Fruit fly (Drosophila melanogaster) whole organism, embryonic: Measurements from ENCODE around the gene CG3909.

Experiments used
- BEAF-32 ChIP-seq: fragments of 200-800 bp; sonication (Bioruptor generic); optimal IDR thresholded peaks from 3 replicates; lab custom pipeline; 2017; ENCODE audit warnings: missing biosample characterization, missing genetic modification characterization, mild to moderate bottlenecking, moderate library complexity, missing genetic modification reagents
- Bgb ChIP-seq: fragments of 200-800 bp; sonication (Bioruptor generic); IDR thresholded peaks from 2 replicates; pipeline ENCODE4 v1.3.6; 2022; ENCODE audit warnings: missing biosample characterization, missing genetic modification characterization; ENCODE audit not compliant: partially characterized antibody
- CG10321 ChIP-seq: fragments of 200-800 bp; sonication (Bioruptor generic); IDR thresholded peaks from 2 replicates; pipeline ENCODE4 v1.3.6; 2022; ENCODE audit warnings: missing biosample characterization, missing genetic modification characterization
- CG12769 ChIP-seq: fragments of 200-800 bp; sonication (Bioruptor generic); optimal IDR thresholded peaks from 2 replicates; lab custom pipeline; 2019; ENCODE audit warnings: missing biosample characterization, mild to moderate bottlenecking, missing genetic modification characterization, moderate library complexity
- CG14050 ChIP-seq: fragments of 200-800 bp; sonication (Bioruptor generic); IDR thresholded peaks from 3 replicates; pipeline ENCODE4 v1.3.6; 2022; ENCODE audit warnings: missing biosample characterization, missing genetic modification characterization
- CG17328 ChIP-seq: fragments of 200-800 bp; sonication (Bioruptor generic); IDR thresholded peaks from 2 replicates; pipeline ENCODE4 v1.3.6; 2022; ENCODE audit warnings: missing biosample characterization, missing genetic modification characterization
- CG18599 ChIP-seq: fragments of 200-800 bp; sonication (Bioruptor generic); optimal IDR thresholded peaks from 3 replicates; lab custom pipeline; 2017; ENCODE audit warnings: missing biosample characterization, missing genetic modification characterization, mild to moderate bottlenecking, moderate library complexity, missing genetic modification reagents
- CG6175 ChIP-seq: fragments of 200-800 bp; sonication (Bioruptor generic); IDR thresholded peaks from 3 replicates; pipeline ENCODE4 v1.3.6; 2022; ENCODE audit warnings: missing biosample characterization, missing genetic modification characterization
- CG6791 ChIP-seq: fragments of 200-800 bp; sonication (Bioruptor generic); IDR thresholded peaks from 3 replicates; pipeline ENCODE4 v1.3.6; 2022; ENCODE audit warnings: missing biosample characterization, missing genetic modification characterization; ENCODE audit not compliant: partially characterized antibody
- CG7271 ChIP-seq: fragments of 200-800 bp; sonication (Bioruptor generic); optimal IDR thresholded peaks from 2 replicates; lab custom pipeline; 2018; ENCODE audit warnings: missing biosample characterization, mild to moderate bottlenecking, missing genetic modification characterization, moderate library complexity
- CG8944 ChIP-seq: fragments of 200-800 bp; sonication (Bioruptor generic); optimal IDR thresholded peaks from 3 replicates; lab custom pipeline; 2016; ENCODE audit warnings: missing biosample characterization, missing genetic modification characterization
- CG9797 ChIP-seq: fragments of 200-800 bp; sonication (Bioruptor generic); optimal IDR thresholded peaks from 3 replicates; lab custom pipeline; 2018; ENCODE audit warnings: missing biosample characterization, mild to moderate bottlenecking, missing genetic modification characterization
- CG9932 ChIP-seq: fragments of 200-800 bp; sonication (Bioruptor generic); IDR thresholded peaks from 2 replicates; pipeline ENCODE4 v1.3.6; 2022; ENCODE audit warnings: missing biosample characterization, missing genetic modification characterization
- CHES-1-like ChIP-seq: fragments of 200-800 bp; sonication (Bioruptor generic); optimal IDR thresholded peaks from 2 replicates; lab custom pipeline; 2016; ENCODE audit warnings: missing biosample characterization, missing genetic modification characterization
- Dll ChIP-seq: fragments of 200-800 bp; sonication (Bioruptor generic); IDR thresholded peaks from 4 replicates; pipeline ENCODE4 v1.3.6; 2022; ENCODE audit warnings: missing biosample characterization, missing genetic modification characterization; ENCODE audit not compliant: partially characterized antibody
- Dref ChIP-seq: fragments of 200-800 bp; sonication (Bioruptor generic); IDR thresholded peaks from 2 replicates; pipeline ENCODE4 v1.3.6; 2022; ENCODE audit warnings: missing biosample characterization, missing genetic modification characterization
- E2f1 ChIP-seq: fragments of 200-800 bp; sonication (Bioruptor generic); IDR thresholded peaks from 2 replicates; pipeline ENCODE4 v1.3.6; 2022; ENCODE audit warnings: missing biosample characterization, missing genetic modification characterization
- Ets65A ChIP-seq: fragments of 200-800 bp; sonication (Bioruptor generic); peaks from one replicate; lab custom pipeline; 2016; ENCODE audit warnings: missing biosample characterization, missing genetic modification characterization
- HLH4C ChIP-seq: fragments of 200-800 bp; sonication (Bioruptor generic); IDR thresholded peaks from 3 replicates; pipeline ENCODE4 v1.3.6; 2022; ENCODE audit warnings: missing biosample characterization, missing genetic modification characterization; ENCODE audit not compliant: partially characterized antibody
- Hand ChIP-seq: fragments of 200-800 bp; sonication (Bioruptor generic); optimal IDR thresholded peaks from 2 replicates; lab custom pipeline; 2017; ENCODE audit warnings: mild to moderate bottlenecking, missing biosample characterization, missing genetic modification reagents, missing genetic modification characterization
- Lpt ChIP-seq: fragments of >200 bp; optimal IDR thresholded peaks from 2 replicates; lab custom pipeline; 2018; ENCODE audit warnings: missing biosample characterization, missing genetic modification characterization
- MBD-R2 ChIP-seq: fragments of 200-800 bp; sonication (Bioruptor generic); IDR thresholded peaks from 2 replicates; pipeline ENCODE4 v1.3.6; 2022; ENCODE audit warnings: missing biosample characterization, missing genetic modification characterization
- Med ChIP-seq: fragments of 200-800 bp; sonication (Bioruptor generic); peaks from one replicate; lab custom pipeline; 2016; ENCODE audit warnings: missing biosample characterization, missing genetic modification characterization, mild to moderate bottlenecking, inconsistent platforms, moderate library complexity
- Nf-YC ChIP-seq: fragments of 200-800 bp; optimal IDR thresholded peaks from 3 replicates; lab custom pipeline; 2019; ENCODE audit warnings: missing biosample characterization, mild to moderate bottlenecking, missing genetic modification characterization, moderate library complexity
- PHDP ChIP-seq: fragments of 200-800 bp; sonication (Bioruptor generic); optimal IDR thresholded peaks from 3 replicates; lab custom pipeline; 2018; ENCODE audit warnings: missing biosample characterization, mild to moderate bottlenecking, missing genetic modification characterization, moderate library complexity
- Ravus ChIP-seq: fragments of 200-800 bp; sonication (Bioruptor generic); IDR thresholded peaks from 2 replicates; pipeline ENCODE4 v1.3.6; 2022; ENCODE audit warnings: missing biosample characterization, missing genetic modification characterization
- Rfx ChIP-seq: fragments of 200-800 bp; sonication (Bioruptor generic); IDR thresholded peaks from 2 replicates; pipeline ENCODE4 v1.3.6; 2022; ENCODE audit warnings: missing biosample characterization, missing genetic modification characterization
- Xrp1 ChIP-seq: fragments of 200-800 bp; sonication (Bioruptor generic); IDR thresholded peaks from 2 replicates; pipeline ENCODE4 v1.3.6; 2022; ENCODE audit warnings: missing biosample characterization, missing genetic modification characterization
- amos ChIP-seq: fragments of 200-800 bp; sonication (Bioruptor generic); IDR thresholded peaks from 2 replicates; pipeline ENCODE4 v1.3.6; 2022; ENCODE audit warnings: missing biosample characterization, missing genetic modification characterization; ENCODE audit not compliant: partially characterized antibody
- bcd ChIP-seq: fragments of 200-800 bp; sonication (Bioruptor generic); optimal IDR thresholded peaks from 2 replicates; lab custom pipeline; 2017; ENCODE audit warnings: missing biosample characterization, mild to moderate bottlenecking, missing genetic modification characterization
- cato ChIP-seq: fragments of 200-800 bp; sonication (Bioruptor generic); optimal IDR thresholded peaks from 2 replicates; lab custom pipeline; 2016; ENCODE audit warnings: missing biosample characterization, missing genetic modification characterization, borderline replicate concordance
- chm ChIP-seq: fragments of 200-800 bp; sonication (Bioruptor generic); IDR thresholded peaks from 2 replicates; pipeline ENCODE4 v1.3.6; 2022; ENCODE audit warnings: missing biosample characterization, missing genetic modification characterization
- emc ChIP-seq: fragments of 200-800 bp; sonication (Bioruptor generic); optimal IDR thresholded peaks from 2 replicates; lab custom pipeline; 2016; ENCODE audit warnings: missing biosample characterization, missing genetic modification characterization
- ewg ChIP-seq: fragments of 200-800 bp; sonication (Bioruptor generic); optimal IDR thresholded peaks from 3 replicates; lab custom pipeline; 2017; ENCODE audit warnings: mild to moderate bottlenecking, missing biosample characterization, missing genetic modification reagents, missing genetic modification characterization
- fd102C ChIP-seq: fragments of 200-800 bp; sonication (Bioruptor generic); optimal IDR thresholded peaks from 2 replicates; lab custom pipeline; 2018; ENCODE audit warnings: missing biosample characterization, mild to moderate bottlenecking, missing genetic modification characterization, moderate library complexity
- gfzf ChIP-seq: fragments of 200-800 bp; sonication (Bioruptor generic); optimal IDR thresholded peaks from 2 replicates; lab custom pipeline; 2016; ENCODE audit warnings: missing biosample characterization, mild to moderate bottlenecking, missing genetic modification characterization, moderate library complexity
- insv ChIP-seq, 2 experiments: fragments of 200-800 bp; sonication (Bioruptor generic); optimal IDR thresholded peaks; 3 replicates each; lab custom pipeline; 2016 to 2018; ENCODE audit warnings: missing biosample characterization in 2 of 2, missing genetic modification characterization in 2 of 2
- lov ChIP-seq, 2 experiments: fragments of 200-800 bp in 1 of 2; fragments of >200 bp in 1 of 2; sonication (Bioruptor generic) in 1 of 2; IDR thresholded peaks in 1 of 2; optimal IDR thresholded peaks in 1 of 2; 2 replicates in 1 of 2; 3 replicates in 1 of 2; pipeline versions ENCODE4 v1.3.6 to Lab custom; 2017 to 2022; ENCODE audit warnings: missing biosample characterization in 1 of 2, missing genetic modification characterization in 1 of 2
- pan ChIP-seq, 4 experiments: fragments of >200 bp in 3 of 4; fragments of 200-800 bp in 1 of 4; sonication (Bioruptor generic) in 1 of 4; optimal IDR thresholded peaks in 3 of 4; IDR thresholded peaks in 1 of 4; 2 replicates each; pipeline versions ENCODE4 v1.3.6 to Lab custom; 2017 to 2022; ENCODE audit warnings: missing biosample characterization in 2 of 4, missing genetic modification characterization in 2 of 4, mixed read lengths in 1 of 4
- pita ChIP-seq: fragments of 200-800 bp; sonication (Bioruptor generic); optimal IDR thresholded peaks from 2 replicates; lab custom pipeline; 2017; ENCODE audit warnings: missing biosample characterization, mild to moderate bottlenecking, missing genetic modification characterization
- pzg ChIP-seq: fragments of 200-800 bp; sonication (Bioruptor generic); optimal IDR thresholded peaks from 3 replicates; lab custom pipeline; 2018; ENCODE audit warnings: missing biosample characterization, mild to moderate bottlenecking, missing genetic modification characterization, moderate library complexity
- rib ChIP-seq: fragments of 200-800 bp; sonication (Bioruptor generic); IDR thresholded peaks from 2 replicates; pipeline ENCODE4 v1.3.6; 2022; ENCODE audit warnings: missing biosample characterization, missing genetic modification characterization
- stwl ChIP-seq: fragments of 200-800 bp; sonication (Bioruptor generic); optimal IDR thresholded peaks from 3 replicates; lab custom pipeline; 2018; ENCODE audit warnings: missing biosample characterization, mild to moderate bottlenecking, missing genetic modification characterization, moderate library complexity
- sug ChIP-seq: fragments of 200-800 bp; optimal IDR thresholded peaks from 2 replicates; lab custom pipeline; 2019; ENCODE audit warnings: missing biosample characterization, mild to moderate bottlenecking, missing genetic modification characterization, moderate library complexity
- tap ChIP-seq: fragments of 200-800 bp; optimal IDR thresholded peaks from 3 replicates; lab custom pipeline; 2019; ENCODE audit warnings: missing biosample characterization, mild to moderate bottlenecking, missing genetic modification characterization, moderate library complexity
- tx ChIP-seq: fragments of 200-800 bp; sonication (Bioruptor generic); optimal IDR thresholded peaks from 2 replicates; lab custom pipeline; 2016; ENCODE audit warnings: missing biosample characterization, missing genetic modification characterization
- zen ChIP-seq: fragments of 200-800 bp; sonication (Bioruptor generic); optimal IDR thresholded peaks from 3 replicates; lab custom pipeline; 2018; ENCODE audit warnings: missing biosample characterization, mild to moderate bottlenecking, missing genetic modification characterization, moderate library complexity

Gene CG3909

DNA sequence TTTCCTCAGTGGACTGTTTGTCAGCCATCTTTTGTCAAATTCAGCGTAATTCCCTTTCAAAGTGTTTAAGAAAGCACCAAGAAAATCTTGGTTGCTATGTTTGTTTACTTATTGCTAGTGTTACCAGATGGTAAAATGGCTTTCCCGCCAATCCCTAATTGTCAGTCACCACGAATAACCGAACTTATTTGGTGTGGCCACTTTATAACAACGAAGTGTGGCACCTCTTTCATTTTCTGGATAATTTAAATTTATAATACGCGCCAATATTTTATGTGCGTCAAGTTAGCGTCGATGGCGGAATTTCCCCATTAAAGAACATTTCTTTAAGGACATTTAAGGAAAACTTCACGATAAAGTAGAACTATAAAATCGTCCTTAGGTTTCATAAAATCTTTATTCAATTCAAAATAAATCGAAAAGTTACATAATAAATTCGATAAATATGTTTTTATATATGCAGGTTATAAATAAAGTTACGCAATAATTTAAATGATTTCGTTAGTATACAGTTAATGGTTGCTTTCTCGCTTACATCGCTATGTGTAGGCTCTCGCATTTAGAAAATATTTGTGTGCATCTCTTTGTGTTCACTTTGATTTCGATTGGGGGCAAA lies 41.8 kb upstream of the CG3909 start, which contains the start of gene CG5359 (continued):
- TF ChIP-seq Lpt (GFP tag; lab: Kevin White, UChicago) (no peak), BEAF-32 (GFP tag; lab: Kevin White, UChicago) (peak; percentile 42), tap (no peak), gfzf (GFP tag; lab: Kevin White, UChicago) (peak; percentile 77), lov (optimal IDR thresholded peaks at IDR 0.05; lab: Kevin White, UChicago) (no peak), lov (GFP tag; IDR thresholded peaks at IDR 0.05; lab: Robert Waterston, UW) (no peak), Dref (GFP tag; lab: Robert Waterston, UW) (peak; percentile 46), Hand (GFP tag; lab: Kevin White, UChicago) (no peak), CG9797 (peak; percentile 68), Rfx (peak; percentile 21; the same call in 1 of the 2 replicates), amos (peak; percentile 49; the same call in 1 of the 2 replicates), pita (no peak), CG8944 (GFP tag; lab: Kevin White, UChicago) (no peak), CG17328 (GFP tag; lab: Robert Waterston, UW) (no peak), MBD-R2 (GFP tag; lab: Robert Waterston, UW) (peak; percentile 84), zen (tag; lab: Kevin White, UChicago) (peak; percentile 16), Ets65A (GFP tag; lab: Kevin White, UChicago) (peak; percentile 48), CHES-1-like (GFP tag; lab: Kevin White, UChicago) (peak; percentile 56), pzg (peak; percentile 92), E2f1 (GFP tag; lab: Robert Waterston, UW) (peak; percentile 92), Med (GFP tag; lab: Kevin White, UChicago) (peak; percentile 29), chm (GFP tag; lab: Robert Waterston, UW) (0 out of 2 replicates have a peak, but pooled peaks have one; percentile 10), stwl (tag; lab: Kevin White, UChicago) (peak; percentile 68), Dll (0 out of 4 replicates have a peak, but pooled peaks have one; percentile 32), emc (no peak)
- TF ChIP-seq, all 482 proteins: peak for 37

- no peak for TF ChIP-seq Nf-YC (tag; lab: Kevin White, UChicago)
- no peak for TF ChIP-seq pzg
- TF ChIP-seq Hand (GFP tag; lab: Kevin White, UChicago), result peak; percentile 72
- TF ChIP-seq Bgb, result no peak
- no peak for TF ChIP-seq sug (tag; lab: Kevin White, UChicago)
- TF ChIP-seq rib, result 0 out of 2 replicates have a peak, but pooled peaks have one; percentile 37
- no peak; the same call in 1 of the 2 replicates for TF ChIP-seq Xrp1 (GFP tag; lab: Robert Waterston, UW)
- 0 out of 3 replicates have a peak, but pooled peaks have one; percentile 40 for TF ChIP-seq CG6175
- TF ChIP-seq CG7271 (tag; lab: Kevin White, UChicago), result no peak
- TF ChIP-seq ewg (GFP tag; lab: Kevin White, UChicago), result no peak
- TF ChIP-seq CG10321, result no peak
- TF ChIP-seq bcd, result peak; percentile 14
- TF ChIP-seq cato, result no peak
- TF ChIP-seq tx (GFP tag; lab: Kevin White, UChicago), result no peak
- no peak for TF ChIP-seq CG12769 (tag; lab: Kevin White, UChicago)
- TF ChIP-seq CG14050 (GFP tag; lab: Robert Waterston, UW), result no peak
- no peak for TF ChIP-seq CG6791 (GFP tag; lab: Robert Waterston, UW)
- TF ChIP-seq PHDP (tag; lab: Kevin White, UChicago), result no peak
- TF ChIP-seq fd102C (GFP tag; lab: Kevin White, UChicago), result no peak
- peak; percentile 87 for TF ChIP-seq CG18599 (GFP tag; lab: Kevin White, UChicago)
- no peak for TF ChIP-seq HLH4C (GFP tag; lab: Robert Waterston, UW)
- no peak for TF ChIP-seq insv (GFP tag; optimal IDR thresholded peaks at IDR 0.05; lab: Kevin White, UChicago)
- no peak for TF ChIP-seq Ravus
- no peak for TF ChIP-seq pan (optimal IDR thresholded peaks at IDR 0.05; lab: Kevin White, UChicago)
- TF ChIP-seq pan (GFP tag; optimal IDR thresholded peaks at IDR 0.05 in 1 of 2, IDR thresholded peaks at IDR 0.05 in 1 of 2), result peak in 1 of 2 experiments; percentile 54
- TF ChIP-seq CG9932 (GFP tag; lab: Robert Waterston, UW), result peak; percentile 64
These were observed 18.9 kb upstream of the CG3909 start for dm6 chr3R:10024032-10024712.
